Worm (Caenorhabditis elegans): Measurements from ENCODE around the gene F36H12.5.
"Not testable (repeated sequence)": the region's sequence is repeated elsewhere in the genome, so short reads cannot be mapped to it uniquely, and the experiment has no call there.

ce11 chrIV:5308046-5308643 lies 41.6 kb downstream of the F36H12.5 start, which contains the start of the genes ZK354.9 and msp-58:
- TF ChIP-seq skn-1 (tag; optimal IDR thresholded peaks at IDR 0.05); mef-2 (tag; optimal IDR thresholded peaks at IDR 0.05); fos-1 (tag; optimal IDR thresholded peaks at IDR 0.05); ztf-11 (tag; optimal IDR thresholded peaks at IDR 0.05); ceh-82 (tag; optimal IDR thresholded peaks at IDR 0.05); ama-1 (optimal IDR thresholded peaks at IDR 0.05); pqm-1 (tag; optimal IDR thresholded peaks at IDR 0.05); egl-27 (tag; optimal IDR thresholded peaks at IDR 0.05); zag-1 (tag; optimal IDR thresholded peaks at IDR 0.05); aly-2 (tag; optimal IDR thresholded peaks at IDR 0.05); fkh-10 (GFP tag; optimal IDR thresholded peaks at IDR 0.05); vab-15 (tag; optimal IDR thresholded peaks at IDR 0.05); elt-3 (tag; optimal IDR thresholded peaks at IDR 0.05): not testable (repeated sequence)

All from whole organism, L1 larva.